Fruit fly (Drosophila melanogaster): ENCODE measurements around the gene Tbc1d15-17.
A peak's percentile ranks its signal among the peaks of the same experiment; 100 is the strongest.

Tbc1d15-17 gene

dm6 chr2L:221939-222489, 15.0 kb downstream of the Tbc1d15-17 start:
- TF ChIP-seq Dek (tag; optimal IDR thresholded peaks at IDR 0.05) (no peak), sna (GFP tag; IDR thresholded peaks at IDR 0.05; ENCODE audit: partially characterized antibody) (peak; percentile 64; the same call in 1 of the 2 replicates), CG11695 (GFP tag; IDR thresholded peaks at IDR 0.05) (0 out of 3 replicates have a peak, but pooled peaks have one; percentile 34), HLHmδ (GFP tag; optimal IDR thresholded peaks at IDR 0.05) (peak; percentile 73), Opbp (GFP tag; IDR thresholded peaks at IDR 0.05; ENCODE audit: partially characterized antibody) (no peak), CG2199 (GFP tag; IDR thresholded peaks at IDR 0.05) (peak; percentile 73; the same call in 2 of the 3 replicates), ase (GFP tag; IDR thresholded peaks at IDR 0.05) (no peak), Camta (GFP tag; optimal IDR thresholded peaks at IDR 0.05) (peak; percentile 0), CG15479 (GFP tag; optimal IDR thresholded peaks at IDR 0.05) (peak; percentile 89), CG5953 (GFP tag; IDR thresholded peaks at IDR 0.05) (no peak), CG4820 (GFP tag; optimal IDR thresholded peaks at IDR 0.05) (no peak), run (tag; optimal IDR thresholded peaks at IDR 0.05) (no peak), hbn (GFP tag; IDR thresholded peaks at IDR 0.05; ENCODE audit: partially characterized antibody) (peak; percentile 57; the same call in 1 of the 2 replicates), CG8281 (tag; optimal IDR thresholded peaks at IDR 0.05) (no peak), CG15696 (tag; optimal IDR thresholded peaks at IDR 0.05) (peak; percentile 25), Rx (GFP tag; IDR thresholded peaks at IDR 0.05) (no peak), zfh1 (GFP tag; IDR thresholded peaks at IDR 0.05) (no peak), Jarid2 (GFP tag; optimal IDR thresholded peaks at IDR 0.05) (peak; percentile 43), Dip3 (GFP tag; optimal IDR thresholded peaks at IDR 0.05) (no peak), Hr78 (GFP tag; optimal IDR thresholded peaks at IDR 0.05) (no peak), pan (optimal IDR thresholded peaks at IDR 0.05) (no peak), pan (GFP tag; optimal IDR thresholded peaks at IDR 0.05 in 1 of 2, IDR thresholded peaks at IDR 0.05 in 1 of 2) (peak in 1 of 2 experiments; percentile 23), zf30C (GFP tag; optimal IDR thresholded peaks at IDR 0.05) (peak; percentile 9), Deaf1 (tag; optimal IDR thresholded peaks at IDR 0.05) (peak; percentile 82), bigmax (GFP tag; optimal IDR thresholded peaks at IDR 0.05) (peak; percentile 21), CG8359 (GFP tag; optimal IDR thresholded peaks at IDR 0.05; ENCODE audit: borderline replicate concordance) (no peak), btn (GFP tag; optimal IDR thresholded peaks at IDR 0.05) (no peak), dm (GFP tag; optimal IDR thresholded peaks at IDR 0.05) (no peak), Hr3 (GFP tag; optimal IDR thresholded peaks at IDR 0.05) (no peak), CG34376 (GFP tag; optimal IDR thresholded peaks at IDR 0.05) (peak; percentile 5), salm (tag; optimal IDR thresholded peaks at IDR 0.05) (peak; percentile 33), kay (GFP tag; optimal IDR thresholded peaks at IDR 0.05) (no peak), pb (GFP tag; optimal IDR thresholded peaks at IDR 0.05) (no peak), H15 (GFP tag; IDR thresholded peaks at IDR 0.05) (no peak), CG11398 (GFP tag; optimal IDR thresholded peaks at IDR 0.05) (no peak), org-1 (GFP tag; optimal IDR thresholded peaks at IDR 0.05) (peak; percentile 47), Drgx (GFP tag; IDR thresholded peaks at IDR 0.05) (no peak), psq (GFP tag; optimal IDR thresholded peaks at IDR 0.05) (peak; percentile 43), fu2 (GFP tag; optimal IDR thresholded peaks at IDR 0.05) (no peak), sob (GFP tag; IDR thresholded peaks at IDR 0.05) (peak; percentile 45; the same call in 1 of the 2 replicates), slbo (GFP tag; IDR thresholded peaks at IDR 0.05) (0 out of 2 replicates have a peak, but pooled peaks have one; percentile 29), Eip74EF (GFP tag; optimal IDR thresholded peaks at IDR 0.05) (peak in 1 of 2 experiments; percentile 56), CG34224 (GFP tag; IDR thresholded peaks at IDR 0.05; ENCODE audit: partially characterized antibody) (0 out of 3 replicates have a peak, but pooled peaks have one; percentile 37), CG10462 (GFP tag; optimal IDR thresholded peaks at IDR 0.05) (no peak), CG34422 (GFP tag; IDR thresholded peaks at IDR 0.05) (no peak), CG6689 (GFP tag; IDR thresholded peaks at IDR 0.05) (peak; percentile 5; the same call in 1 of the 2 replicates), CG14441 (GFP tag; IDR thresholded peaks at IDR 0.05) (no peak), CG6765 (GFP tag; optimal IDR thresholded peaks at IDR 0.05) (peak; percentile 10), yki (optimal IDR thresholded peaks at IDR 0.05) (peak; percentile 88), Mes4 (GFP tag; optimal IDR thresholded peaks at IDR 0.05) (no peak)
